Fruit fly (Drosophila melanogaster) S2 (cell line): ENCODE measurements around the gene eIF2beta.

ENCODE experiments used
- CG8478 ChIP-seq: fragments of >200 bp; optimal IDR thresholded peaks from 2 replicates; lab custom pipeline; 2018
- CTCF ChIP-seq, 2 experiments: fragments of >200 bp; optimal IDR thresholded peaks; 2 replicates each; lab custom pipeline; 2018

DNA sequence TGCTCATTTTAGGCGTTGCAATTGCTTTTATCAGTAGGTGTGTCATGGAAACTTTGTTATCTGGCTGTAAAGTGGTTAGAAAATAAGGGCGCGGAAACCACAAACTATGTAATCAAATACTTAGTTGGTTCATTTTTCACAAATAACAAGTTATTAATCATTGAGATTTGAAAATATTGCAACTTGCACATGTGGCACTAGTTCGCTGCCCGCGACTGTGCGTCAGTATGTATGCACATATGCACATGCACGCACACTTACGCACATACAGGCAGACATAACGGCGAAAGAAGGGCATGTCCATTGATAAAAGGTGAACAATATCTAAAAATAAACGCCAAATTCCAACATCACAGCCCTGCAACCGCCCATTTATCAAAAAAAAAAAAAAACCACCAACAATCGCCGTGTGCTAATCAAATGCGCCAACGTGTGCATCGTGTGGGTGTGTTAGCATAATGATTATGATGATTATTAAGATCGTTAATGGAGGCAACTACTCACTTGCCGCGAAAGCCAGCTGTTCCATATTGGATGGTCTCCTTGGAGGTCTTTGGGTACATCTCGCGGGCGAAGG, 3.0 kb upstream of the eIF2beta start:
- TF ChIP-seq CG8478 (lab: Kevin White, UChicago): no peak
- TF ChIP-seq CTCF (optimal IDR thresholded peaks at IDR 0.05; lab: Kevin White, UChicago): no peak
